Worm (Caenorhabditis elegans) whole organism, late embryonic: ENCODE data around the gene oac-20.

Source experiments
- ama-1 ChIP-seq: fragments of 150-350 bp; optimal IDR thresholded peaks from 2 replicates; lab custom pipeline; 2014
- gmeb-2 ChIP-seq: sonication (generic microtip); optimal IDR thresholded peaks from 2 replicates; lab custom pipeline; 2016; ENCODE audit warnings: missing genetic modification characterization, inconsistent platforms, missing compliant biosample characterization
- rnt-1 ChIP-seq: sonication (generic microtip); optimal IDR thresholded peaks from 2 replicates; lab custom pipeline; 2016; ENCODE audit warnings: missing genetic modification characterization, missing compliant biosample characterization

ce11 chrV:15978232-15978764 lies at the start of gene oac-20:
- TF ChIP-seq rnt-1 (tag; lab: Kevin White, UChicago) (no peak), ama-1 (lab: Kevin White, UChicago) (no peak), gmeb-2 (tag; lab: Kevin White, UChicago) (no peak)
